Worm (Caenorhabditis elegans) whole organism, late embryonic: Measurements from ENCODE around the gene mrpl-45.

Experiments used
- C08G9.2 ChIP-seq: sonication (generic microtip); optimal IDR thresholded peaks from 2 replicates; lab custom pipeline; 2016; ENCODE audit warnings: mild to moderate bottlenecking, missing genetic modification characterization, moderate library complexity, missing compliant biosample characterization
- F13H6.1 ChIP-seq: sonication (generic microtip); optimal IDR thresholded peaks from 2 replicates; lab custom pipeline; 2016; ENCODE audit warnings: missing genetic modification characterization, missing compliant biosample characterization
- K09A11.1 ChIP-seq: sonication (generic microtip); optimal IDR thresholded peaks from 2 replicates; lab custom pipeline; 2017; ENCODE audit warnings: antibody characterized with exemption, mild to moderate bottlenecking, missing genetic modification characterization, missing compliant biosample characterization; ENCODE audit not compliant: insufficient read depth
- T23F11.4 ChIP-seq: fragments of 200-800 bp; sonication (Bioruptor generic); optimal IDR thresholded peaks from 2 replicates; lab custom pipeline; 2018; ENCODE audit warnings: mild to moderate bottlenecking, missing genetic modification characterization, missing compliant biosample characterization
- Y22D7AL.16 ChIP-seq: sonication (generic microtip); optimal IDR thresholded peaks from 2 replicates; lab custom pipeline; 2016; ENCODE audit warnings: missing genetic modification characterization, missing compliant biosample characterization
- ama-1 ChIP-seq: fragments of 150-350 bp; optimal IDR thresholded peaks from 2 replicates; lab custom pipeline; 2014
- ceh-14 ChIP-seq: sonication (generic microtip); optimal IDR thresholded peaks from 2 replicates; lab custom pipeline; 2016; ENCODE audit warnings: missing genotype, missing genetic modification characterization, missing compliant biosample characterization
- ceh-19 ChIP-seq: fragments of 200-800 bp; sonication (Bioruptor generic); optimal IDR thresholded peaks from 2 replicates; lab custom pipeline; 2018; ENCODE audit warnings: mild to moderate bottlenecking, missing genetic modification characterization, missing compliant biosample characterization
- ceh-24 ChIP-seq: sonication (generic microtip); optimal IDR thresholded peaks from 2 replicates; lab custom pipeline; 2016; ENCODE audit warnings: mild to moderate bottlenecking, missing genetic modification characterization, missing compliant biosample characterization
- ceh-30 ChIP-seq: fragments of 150-350 bp; optimal IDR thresholded peaks from 2 replicates; lab custom pipeline; 2014; ENCODE audit warnings: missing biosample characterization, missing genetic modification characterization
- ceh-34 ChIP-seq: sonication (generic microtip); optimal IDR thresholded peaks from 2 replicates; lab custom pipeline; 2016; ENCODE audit warnings: mild to moderate bottlenecking, missing genetic modification characterization, missing compliant biosample characterization
- ceh-6 ChIP-seq: fragments of 200-800 bp; sonication (Bioruptor generic); optimal IDR thresholded peaks from 2 replicates; lab custom pipeline; 2018; ENCODE audit warnings: mild to moderate bottlenecking, missing genetic modification characterization, missing compliant biosample characterization
- ceh-9 ChIP-seq: sonication (generic microtip); optimal IDR thresholded peaks from 2 replicates; lab custom pipeline; 2016; ENCODE audit warnings: mild to moderate bottlenecking, missing genetic modification characterization, inconsistent platforms, missing compliant biosample characterization
- elt-2 ChIP-seq: sonication (generic microtip); optimal IDR thresholded peaks from 2 replicates; lab custom pipeline; 2016; ENCODE audit warnings: missing genetic modification reagents, missing genetic modification characterization, missing compliant biosample characterization
- eyg-1 ChIP-seq: sonication (generic microtip); optimal IDR thresholded peaks from 2 replicates; lab custom pipeline; 2016; ENCODE audit warnings: missing genotype, missing genetic modification characterization, missing compliant biosample characterization
- fax-1 ChIP-seq: sonication (generic microtip); optimal IDR thresholded peaks from 2 replicates; lab custom pipeline; 2016; ENCODE audit warnings: missing genotype, missing genetic modification characterization, missing compliant biosample characterization
- gmeb-2 ChIP-seq: sonication (generic microtip); optimal IDR thresholded peaks from 2 replicates; lab custom pipeline; 2016; ENCODE audit warnings: missing genetic modification characterization, inconsistent platforms, missing compliant biosample characterization
- hlh-15 ChIP-seq: sonication (generic microtip); optimal IDR thresholded peaks from 2 replicates; lab custom pipeline; 2016; ENCODE audit warnings: missing genetic modification characterization, missing compliant biosample characterization
- hlh-30 ChIP-seq: sonication (generic microtip); optimal IDR thresholded peaks from 2 replicates; lab custom pipeline; 2017; ENCODE audit warnings: antibody characterized with exemption, missing genetic modification characterization, missing compliant biosample characterization; ENCODE audit not compliant: insufficient read depth
- lim-6 ChIP-seq: sonication (generic microtip); optimal IDR thresholded peaks from 2 replicates; lab custom pipeline; 2016; ENCODE audit warnings: missing genetic modification characterization, missing compliant biosample characterization
- madf-2 ChIP-seq: sonication (generic microtip); optimal IDR thresholded peaks from 2 replicates; lab custom pipeline; 2017; ENCODE audit warnings: missing genetic modification characterization, missing compliant biosample characterization
- mec-3 ChIP-seq: sonication (generic microtip); optimal IDR thresholded peaks from 2 replicates; lab custom pipeline; 2016; ENCODE audit warnings: borderline replicate concordance, missing genetic modification characterization, missing compliant biosample characterization
- nfya-1 ChIP-seq: sonication (generic microtip); optimal IDR thresholded peaks from 2 replicates; lab custom pipeline; 2017; ENCODE audit warnings: missing genetic modification characterization, mild to moderate bottlenecking, missing compliant biosample characterization, antibody characterized with exemption, moderate library complexity
- npax-4 ChIP-seq: sonication (generic microtip); optimal IDR thresholded peaks from 2 replicates; lab custom pipeline; 2016; ENCODE audit warnings: missing genetic modification characterization, missing compliant biosample characterization
- odd-2 ChIP-seq: sonication (generic microtip); optimal IDR thresholded peaks from 2 replicates; lab custom pipeline; 2017; ENCODE audit warnings: antibody characterized with exemption, mild to moderate bottlenecking, missing genetic modification characterization, missing compliant biosample characterization
- pat-9 ChIP-seq: fragments of 200-800 bp; sonication (Bioruptor generic); optimal IDR thresholded peaks from 2 replicates; lab custom pipeline; 2018; ENCODE audit warnings: mild to moderate bottlenecking, missing genetic modification characterization, moderate library complexity, missing compliant biosample characterization
- pax-1 ChIP-seq: fragments of 150-350 bp; optimal IDR thresholded peaks from 2 replicates; lab custom pipeline; 2014; ENCODE audit warnings: missing biosample characterization, missing genetic modification characterization
- pha-2 ChIP-seq: sonication (generic microtip); optimal IDR thresholded peaks from 2 replicates; lab custom pipeline; 2017; ENCODE audit warnings: mild to moderate bottlenecking, missing genetic modification characterization, missing compliant biosample characterization
- pqm-1 ChIP-seq: sonication (generic microtip); optimal IDR thresholded peaks from 2 replicates; lab custom pipeline; 2016; ENCODE audit warnings: missing genetic modification characterization, missing compliant biosample characterization
- sox-2 ChIP-seq: fragments of 200-800 bp; sonication (Bioruptor generic); IDR thresholded peaks from 2 replicates; pipeline ENCODE4 v1.3.6; 2022; ENCODE audit warnings: missing genetic modification reagents, missing genetic modification characterization, missing compliant biosample characterization
- tbx-7 ChIP-seq: sonication (generic microtip); optimal IDR thresholded peaks from 2 replicates; lab custom pipeline; 2016; ENCODE audit warnings: missing genotype, missing genetic modification characterization, missing compliant biosample characterization
- ttx-3 ChIP-seq: sonication (generic microtip); optimal IDR thresholded peaks from 2 replicates; lab custom pipeline; 2016; ENCODE audit warnings: missing genetic modification reagents, missing genetic modification characterization, missing compliant biosample characterization
- unc-3 ChIP-seq, 2 experiments: fragments of 200-800 bp in 1 of 2; sonication (Bioruptor generic) in 1 of 2; sonication (generic microtip) in 1 of 2; conservative IDR thresholded peaks in 1 of 2; optimal IDR thresholded peaks in 1 of 2; 2 replicates each; pipeline versions ENCODE4 v1.3.6 to Lab custom; 2016 to 2022; ENCODE audit warnings: missing compliant biosample characterization in 2 of 2, missing genetic modification characterization in 2 of 2, missing genetic modification reagents in 1 of 2
- unc-42 ChIP-seq: sonication (generic microtip); optimal IDR thresholded peaks from 2 replicates; lab custom pipeline; 2016; ENCODE audit warnings: missing genotype, missing genetic modification characterization, missing compliant biosample characterization
- unc-55 ChIP-seq: sonication (generic microtip); optimal IDR thresholded peaks from 2 replicates; lab custom pipeline; 2017; ENCODE audit warnings: missing biosample characterization, missing genetic modification reagents, missing genetic modification characterization
- ztf-16 ChIP-seq: sonication (generic microtip); optimal IDR thresholded peaks from 2 replicates; lab custom pipeline; 2017; ENCODE audit warnings: missing genetic modification characterization, missing compliant biosample characterization

The mrpl-45 gene

DNA sequence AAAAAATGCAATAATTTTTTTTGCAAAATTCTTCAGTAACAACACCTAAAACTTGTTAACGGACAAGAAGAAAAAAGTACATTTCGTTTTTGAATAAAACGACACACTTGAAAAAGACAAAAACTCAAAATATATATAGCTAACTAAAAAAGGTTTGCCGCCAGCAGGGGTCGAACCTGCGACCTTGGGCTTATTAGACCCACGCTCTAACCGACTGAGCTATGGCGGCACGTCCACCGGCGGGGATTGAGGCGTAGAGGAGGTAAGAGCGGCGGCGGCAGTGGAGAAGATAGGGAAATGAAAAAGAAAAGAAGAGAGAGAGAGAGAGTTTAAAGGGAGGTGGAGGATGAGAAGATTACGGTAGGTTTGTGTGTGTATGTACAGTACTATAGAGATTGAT is 16.4 kb upstream of the mrpl-45 start (continued):
- TF ChIP-seq hlh-30 (no peak), ceh-34 (tag; lab: Kevin White, UChicago) (peak; percentile 30), unc-55 (GFP tag; lab: Kevin White, UChicago) (no peak), C08G9.2 (tag; lab: Kevin White, UChicago) (no peak), elt-2 (tag; lab: Kevin White, UChicago) (peak; percentile 32), ceh-9 (no peak), unc-42 (tag; lab: Kevin White, UChicago) (no peak), nfya-1 (no peak), sox-2 (GFP tag; lab: Robert Waterston, UW) (0 out of 2 replicates have a peak, but pooled peaks have one; percentile 11), ztf-16 (tag; lab: Kevin White, UChicago) (no peak), lim-6 (tag; lab: Kevin White, UChicago) (no peak), pha-2 (tag; lab: Kevin White, UChicago) (peak; percentile 69), odd-2 (tag; lab: Kevin White, UChicago) (no peak), unc-3 (GFP tag; conservative IDR thresholded peaks at IDR 0.05; lab: Robert Waterston, UW) (no peak), unc-3 (tag; optimal IDR thresholded peaks at IDR 0.05; lab: Kevin White, UChicago) (no peak)
- TF ChIP-seq, all 69 proteins: peak for 21

DNA sequence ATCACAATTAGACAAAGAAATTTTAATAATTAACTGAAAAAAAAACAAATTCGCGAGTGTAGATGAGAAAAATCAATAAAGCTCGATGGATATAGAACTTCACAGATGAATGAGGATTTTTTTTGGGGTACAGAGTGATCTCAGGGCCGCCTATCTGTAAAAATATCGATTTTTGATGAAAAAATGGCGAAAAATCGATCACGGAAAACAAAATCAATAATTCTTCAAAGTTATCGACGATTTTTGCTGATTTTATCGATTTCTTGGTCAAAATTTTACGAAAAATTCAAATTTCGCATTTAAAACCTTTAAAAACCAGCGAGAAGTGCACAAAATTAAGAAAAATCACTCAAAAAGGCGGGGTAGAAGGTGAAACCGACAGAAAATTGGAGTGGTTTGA is 14.3 kb upstream of the mrpl-45 start:
- TF ChIP-seq elt-2 (tag; lab: Kevin White, UChicago) = no peak
- TF ChIP-seq hlh-30 = no peak
- no peak for TF ChIP-seq pat-9 (tag; lab: Kevin White, UChicago)
- no peak for TF ChIP-seq unc-3 (GFP tag; conservative IDR thresholded peaks at IDR 0.05; lab: Robert Waterston, UW)
- TF ChIP-seq unc-3 (tag; optimal IDR thresholded peaks at IDR 0.05; lab: Kevin White, UChicago) = no peak
- no peak for TF ChIP-seq K09A11.1 (tag; lab: Kevin White, UChicago)
- no peak for TF ChIP-seq Y22D7AL.16 (tag; lab: Kevin White, UChicago)
- TF ChIP-seq odd-2 (tag; lab: Kevin White, UChicago) = no peak
- TF ChIP-seq tbx-7 (tag; lab: Kevin White, UChicago) = no peak
- no peak for TF ChIP-seq eyg-1 (tag; lab: Kevin White, UChicago)
- TF ChIP-seq npax-4 (tag; lab: Kevin White, UChicago) = no peak
- no peak for TF ChIP-seq T23F11.4
- no peak for TF ChIP-seq ceh-14 (tag; lab: Kevin White, UChicago)
- no peak for TF ChIP-seq nfya-1
- no peak for TF ChIP-seq F13H6.1 (tag; lab: Kevin White, UChicago)
- TF ChIP-seq pqm-1 (tag; lab: Kevin White, UChicago) = no peak
- no peak for TF ChIP-seq gmeb-2
- no peak for TF ChIP-seq ceh-9

DNA sequence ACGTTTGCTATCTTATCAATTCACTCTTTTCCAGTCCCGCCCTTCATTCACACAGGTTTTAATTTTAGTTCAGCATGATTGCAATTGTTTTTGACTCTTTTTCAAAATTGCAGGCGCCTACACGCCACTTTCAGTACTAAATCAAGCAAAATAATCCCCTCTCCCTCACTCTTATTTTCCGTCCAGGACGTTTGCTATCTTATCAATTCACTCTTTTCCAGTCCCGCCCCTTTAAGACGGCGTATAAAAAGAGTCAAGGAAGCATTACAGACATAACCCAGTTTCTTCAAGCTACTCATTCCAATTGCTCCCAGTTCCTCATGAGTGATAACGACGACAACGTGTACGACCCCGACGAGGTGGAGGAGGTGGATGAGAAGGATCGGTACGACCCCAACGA is 12.9 kb upstream of the mrpl-45 start, which contains the start of gene Y119D3B.21:
TSS of gene Y119D3B.21 (plus strand) at position 321 of the 400 bp plus-strand sequence.
- no peak for TF ChIP-seq hlh-15 (tag; lab: Kevin White, UChicago)
- TF ChIP-seq pax-1 (tag; lab: Kevin White, UChicago) = no peak
- peak; percentile 77 for TF ChIP-seq pqm-1 (tag; lab: Kevin White, UChicago)
- TF ChIP-seq elt-2 (tag; lab: Kevin White, UChicago) = peak; percentile 10

DNA sequence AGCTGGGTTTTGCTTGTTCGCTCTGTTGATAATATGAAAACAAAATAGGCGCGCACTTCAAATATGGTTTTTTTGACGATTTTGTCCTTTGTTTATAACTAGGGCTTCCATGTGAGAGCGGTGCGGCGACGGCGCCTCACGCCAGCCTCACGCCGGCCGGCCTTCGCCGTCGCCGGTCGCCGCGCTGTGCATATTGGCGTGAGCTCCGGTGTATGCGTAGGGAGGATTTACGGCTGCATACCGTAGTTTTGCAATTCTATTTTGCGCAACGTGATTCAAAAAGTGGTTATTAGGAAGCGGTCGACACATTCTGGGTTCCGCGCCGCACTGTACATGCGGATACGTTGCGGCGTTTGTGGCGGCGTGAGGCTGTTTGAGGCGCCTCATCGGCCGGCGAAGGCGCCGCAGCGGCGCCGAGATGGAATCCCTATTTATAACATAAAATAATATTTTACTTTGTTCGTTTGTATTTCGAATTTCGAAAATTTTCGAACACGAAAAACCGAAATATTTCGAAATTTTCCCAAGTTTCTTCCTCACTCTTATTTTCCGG is 12.4 kb upstream of the mrpl-45 start:
- no peak for TF ChIP-seq mec-3
- no peak for TF ChIP-seq pha-2 (tag; lab: Kevin White, UChicago)
- TF ChIP-seq ceh-9 = no peak
- no peak for TF ChIP-seq pat-9 (tag; lab: Kevin White, UChicago)
- TF ChIP-seq nfya-1 = no peak
- no peak for TF ChIP-seq ceh-19 (GFP tag; lab: Kevin White, UChicago)
- TF ChIP-seq unc-3 (GFP tag; conservative IDR thresholded peaks at IDR 0.05; lab: Robert Waterston, UW) = no peak
- no peak for TF ChIP-seq unc-3 (tag; optimal IDR thresholded peaks at IDR 0.05; lab: Kevin White, UChicago)
- TF ChIP-seq lim-6 (tag; lab: Kevin White, UChicago) = no peak
- no peak for TF ChIP-seq unc-55 (GFP tag; lab: Kevin White, UChicago)
- no peak for TF ChIP-seq fax-1 (tag; lab: Kevin White, UChicago)
- no peak for TF ChIP-seq madf-2
- TF ChIP-seq tbx-7 (tag; lab: Kevin White, UChicago) = no peak
- TF ChIP-seq pax-1 (tag; lab: Kevin White, UChicago) = no peak
- no peak for TF ChIP-seq ceh-24
- no peak for TF ChIP-seq ceh-30
- TF ChIP-seq ceh-6 = no peak
- no peak for TF ChIP-seq ttx-3 (tag; lab: Kevin White, UChicago)
- no peak for TF ChIP-seq T23F11.4
- TF ChIP-seq ama-1 (lab: Kevin White, UChicago) = no peak
